Worm (Caenorhabditis elegans) whole organism, L4/young adult: ENCODE measurements around the gene F13H10.8.

ENCODE experiments used
- W03F9.2 ChIP-seq: fragments of 150-350 bp; optimal IDR thresholded peaks from 2 replicates; lab custom pipeline; 2014; ENCODE audit warnings: missing biosample characterization, missing genetic modification characterization
- dao-5 ChIP-seq: sonication (generic microtip); optimal IDR thresholded peaks from 2 replicates; lab custom pipeline; 2016; ENCODE audit warnings: missing genotype, missing genetic modification characterization, moderate library complexity, missing compliant biosample characterization

ce11 chrIV:11038218-11038617 is 17.9 kb downstream of the F13H10.8 start:
- TF ChIP-seq dao-5 (tag; lab: Kevin White, UChicago) (no peak), W03F9.2 (tag; lab: Kevin White, UChicago) (no peak)
